Worm (Caenorhabditis elegans): ENCODE measurements around the gene crn-4.

crn-4 gene

DNA sequence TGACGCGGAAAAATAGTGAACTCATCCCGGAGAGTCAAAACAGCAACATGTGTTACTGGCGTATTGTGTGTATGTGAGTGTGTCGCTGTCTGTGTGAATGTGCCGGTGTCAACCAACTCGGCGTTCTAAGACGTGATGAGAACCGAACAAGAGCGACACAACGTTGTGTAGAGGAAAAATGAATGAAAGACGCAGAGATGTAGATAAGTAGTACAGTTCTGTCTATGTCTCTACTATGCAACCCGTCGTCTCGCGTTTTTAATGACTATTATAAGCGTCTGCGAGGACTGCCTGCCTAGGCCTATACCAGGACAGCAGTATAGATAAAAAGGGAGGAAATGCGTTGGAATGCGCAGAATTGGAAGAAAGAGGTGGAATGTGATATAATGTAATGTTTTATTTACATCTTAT, 30.1 kb upstream of the crn-4 start (continued):
- TF ChIP-seq tbx-2 (tag; optimal IDR thresholded peaks at IDR 0.05) = peak; percentile 63
- TF ChIP-seq C38D4.7 (GFP tag; optimal IDR thresholded peaks at IDR 0.05) = no peak
- TF ChIP-seq ets-4 (tag; optimal IDR thresholded peaks at IDR 0.05) = no peak
- no peak for TF ChIP-seq npax-4 (tag; optimal IDR thresholded peaks at IDR 0.05)
- TF ChIP-seq hlh-13 (GFP tag; optimal IDR thresholded peaks at IDR 0.05) = no peak
- TF ChIP-seq fkh-6 (tag; optimal IDR thresholded peaks at IDR 0.05) = no peak
- TF ChIP-seq unc-55 (GFP tag; optimal IDR thresholded peaks at IDR 0.05) = peak; percentile 73

DNA sequence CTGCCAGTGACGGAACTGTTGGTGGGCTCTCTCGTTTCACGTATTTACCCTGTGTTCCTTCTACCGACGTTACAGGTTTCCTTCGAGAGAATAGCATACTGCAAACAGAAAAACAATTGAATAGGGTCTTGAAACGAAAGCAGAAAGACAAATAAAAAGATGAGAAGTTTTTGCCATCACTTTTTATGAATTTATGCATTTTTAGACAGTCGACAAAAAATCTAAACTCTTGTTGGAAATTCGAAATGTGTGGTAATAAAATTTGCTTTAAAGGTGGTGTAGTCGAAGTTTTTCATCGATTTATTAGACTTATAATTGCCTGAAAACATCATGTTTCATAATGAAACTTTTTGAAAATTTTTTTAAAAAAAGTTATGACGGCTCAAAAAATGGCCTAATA, 29.2 kb upstream of the crn-4 start, which contains the start of gene sav-1:
TSS of gene sav-1 (minus strand) at position 101 of the 400 bp plus-strand sequence.
- TF ChIP-seq hlh-30 (tag; optimal IDR thresholded peaks at IDR 0.05; ENCODE audit: insufficient read depth) (no peak), dmd-4 (tag; optimal IDR thresholded peaks at IDR 0.05; ENCODE audit: borderline replicate concordance) (no peak), odd-2 (tag; optimal IDR thresholded peaks at IDR 0.05) (no peak), elt-4 (tag; optimal IDR thresholded peaks at IDR 0.05) (no peak), mec-3 (tag; optimal IDR thresholded peaks at IDR 0.05; ENCODE audit: borderline replicate concordance) (no peak), che-1 (tag; optimal IDR thresholded peaks at IDR 0.05) (no peak), pat-9 (tag; optimal IDR thresholded peaks at IDR 0.05) (no peak), unc-3 (GFP tag; conservative IDR thresholded peaks at IDR 0.05) (no peak), unc-3 (tag; optimal IDR thresholded peaks at IDR 0.05) (no peak), tbx-7 (tag; optimal IDR thresholded peaks at IDR 0.05) (no peak), C08G9.2 (tag; optimal IDR thresholded peaks at IDR 0.05) (no peak), pros-1 (tag; optimal IDR thresholded peaks at IDR 0.05) (no peak)

DNA sequence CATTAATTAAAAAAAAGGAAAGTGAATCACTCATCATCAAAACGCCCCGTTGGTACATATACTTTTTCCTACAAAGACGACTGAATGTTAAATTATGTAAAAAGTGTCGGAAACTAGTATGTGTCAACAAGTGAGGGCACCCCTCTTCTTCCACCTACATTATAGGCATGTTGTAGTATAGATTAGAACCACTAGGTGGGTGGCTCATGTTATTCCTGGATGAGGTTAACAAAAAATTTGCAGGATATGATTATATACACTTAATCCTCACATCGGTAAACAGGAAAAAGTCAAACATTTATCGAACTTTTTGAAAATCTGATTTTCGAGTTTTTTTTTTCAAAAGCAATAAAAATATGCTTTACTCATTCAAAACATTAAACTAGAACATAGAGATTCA, 18.1 kb upstream of the crn-4 start:
- TF ChIP-seq ceh-34 (tag; optimal IDR thresholded peaks at IDR 0.05) (no peak), ref-2 (tag; optimal IDR thresholded peaks at IDR 0.05) (no peak), sdc-2 (tag; optimal IDR thresholded peaks at IDR 0.05) (no peak)

DNA sequence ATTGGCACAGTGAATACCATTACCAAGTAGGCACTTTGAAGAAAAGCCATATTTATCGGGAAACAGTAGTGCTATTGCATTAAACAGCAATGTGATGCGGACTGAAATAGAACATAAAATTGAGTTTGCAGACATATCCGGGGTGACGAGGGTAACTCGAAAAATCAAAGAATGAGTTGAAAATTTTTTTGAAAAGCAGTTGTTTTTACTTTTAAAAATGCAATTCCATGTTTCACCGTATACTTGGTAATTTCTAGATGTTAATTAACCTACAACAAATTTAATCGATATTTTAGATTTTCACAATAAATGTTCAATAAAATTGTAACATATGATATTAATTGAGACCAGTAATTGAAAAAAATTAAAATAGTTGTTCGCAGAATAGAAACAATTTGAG, 16.3 kb upstream of the crn-4 start, which contains the start of gene AH9.4:
TSS of gene AH9.4 (minus strand) at position 101 of the 400 bp plus-strand sequence.
- no peak for TF ChIP-seq K09A11.1 (tag; optimal IDR thresholded peaks at IDR 0.05; ENCODE audit: insufficient read depth)
- no peak for TF ChIP-seq che-1 (tag; optimal IDR thresholded peaks at IDR 0.05)
- TF ChIP-seq ets-4 (tag; optimal IDR thresholded peaks at IDR 0.05) = no peak
- no peak for TF ChIP-seq hlh-8 (tag; optimal IDR thresholded peaks at IDR 0.05)
- TF ChIP-seq K02D7.2 (tag; optimal IDR thresholded peaks at IDR 0.05) = no peak
- no peak for TF ChIP-seq unc-3 (GFP tag; conservative IDR thresholded peaks at IDR 0.05)
- TF ChIP-seq unc-3 (tag; optimal IDR thresholded peaks at IDR 0.05) = no peak

DNA sequence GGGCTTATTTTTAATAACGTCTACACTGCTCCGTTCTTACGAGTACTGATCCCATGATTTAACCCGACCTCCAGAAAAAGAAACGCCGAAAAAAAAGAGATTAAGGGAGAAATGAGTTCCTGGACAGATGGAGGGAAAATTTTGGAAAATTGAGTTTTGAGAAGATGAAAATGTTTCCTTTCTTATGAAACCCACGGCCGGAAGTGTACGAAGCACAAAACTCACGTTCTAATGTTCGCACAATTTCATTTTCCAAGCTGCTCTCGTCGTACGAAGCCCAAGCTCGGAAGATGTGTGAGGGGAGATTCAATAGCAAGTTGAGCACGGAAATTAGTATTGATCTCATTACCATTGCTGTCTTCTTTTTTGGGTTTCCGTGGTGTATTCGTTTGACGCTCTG, 13.5 kb upstream of the crn-4 start:
- TF ChIP-seq pqm-1 (tag; optimal IDR thresholded peaks at IDR 0.05) (no peak), ceh-31 (tag; optimal IDR thresholded peaks at IDR 0.05) (no peak), unc-42 (tag; optimal IDR thresholded peaks at IDR 0.05) (peak; percentile 70), nhr-11 (tag; optimal IDR thresholded peaks at IDR 0.05) (no peak)

DNA sequence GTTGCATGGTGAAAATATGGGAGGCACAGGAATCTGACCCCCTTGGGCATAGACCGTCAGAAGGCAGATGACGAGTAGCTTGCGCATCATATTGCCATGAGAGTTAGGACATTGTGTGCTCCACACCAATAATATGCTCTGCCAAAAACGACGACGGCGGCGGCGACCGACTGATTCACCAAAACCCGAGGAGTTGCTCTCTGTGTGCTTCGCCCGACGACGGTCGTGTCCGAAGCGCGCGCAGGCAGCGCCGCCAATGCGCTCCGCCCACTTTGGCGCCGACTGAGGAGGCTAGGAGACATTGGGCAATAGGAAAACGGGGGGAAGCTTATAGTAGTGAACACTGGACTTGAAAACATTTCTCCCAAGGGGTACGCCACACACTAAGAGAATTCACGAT, 10.1 kb upstream of the crn-4 start, which contains the start of gene AH9.6:
TSS of gene AH9.6 (minus strand) at position 183 of the 400 bp plus-strand sequence.
- TF ChIP-seq fkh-10 (GFP tag; optimal IDR thresholded peaks at IDR 0.05) (no peak), fkh-6 (tag; optimal IDR thresholded peaks at IDR 0.05) (no peak), lin-11 (tag; optimal IDR thresholded peaks at IDR 0.05) (no peak), mec-3 (tag; optimal IDR thresholded peaks at IDR 0.05; ENCODE audit: borderline replicate concordance) (no peak), rnt-1 (tag; optimal IDR thresholded peaks at IDR 0.05) (no peak), pros-1 (tag; optimal IDR thresholded peaks at IDR 0.05) (no peak)
